Worm (Caenorhabditis elegans) whole organism, L4 larva: ENCODE measurements around the gene ugt-2.

Experiments used
- D1046.2 ChIP-seq: fragments of 200-800 bp; sonication (Bioruptor generic); IDR thresholded peaks from 2 replicates; pipeline ENCODE4 v1.3.6; 2022; ENCODE audit warnings: missing genetic modification characterization, missing compliant biosample characterization
- F10B5.3 ChIP-seq: sonication (generic microtip); optimal IDR thresholded peaks from 2 replicates; lab custom pipeline; 2016; ENCODE audit warnings: mild to moderate bottlenecking, missing genetic modification characterization, missing compliant biosample characterization
- F49E8.2 ChIP-seq: sonication (generic microtip); optimal IDR thresholded peaks from 2 replicates; lab custom pipeline; 2016; ENCODE audit warnings: missing compliant biosample characterization, mild to moderate bottlenecking, missing genetic modification characterization, borderline replicate concordance
- R02D3.7 ChIP-seq: fragments of 150-350 bp; sonication (generic microtip); optimal IDR thresholded peaks from 3 replicates; lab custom pipeline; 2014; ENCODE audit warnings: missing biosample characterization, missing genetic modification characterization
- T26A8.4 ChIP-seq: fragments of 200-800 bp; sonication (Bioruptor generic); IDR thresholded peaks from 2 replicates; pipeline ENCODE4 v1.3.6; 2022; ENCODE audit warnings: missing genetic modification characterization, missing compliant biosample characterization
- Y105C5A.15 ChIP-seq: fragments of 200-800 bp; sonication (Bioruptor generic); IDR thresholded peaks from 2 replicates; pipeline ENCODE4 v1.3.6; 2022; ENCODE audit warnings: missing genetic modification characterization, missing compliant biosample characterization
- Y5F2A.4 ChIP-seq: fragments of 200-800 bp; sonication (Bioruptor generic); optimal IDR thresholded peaks from 2 replicates; lab custom pipeline; 2018; ENCODE audit warnings: mild to moderate bottlenecking, missing genetic modification characterization, missing compliant biosample characterization
- ZK546.5 ChIP-seq, 2 experiments: sonication (generic microtip); optimal IDR thresholded peaks; 2 replicates each; lab custom pipeline; 2017; ENCODE audit warnings: missing biosample characterization in 2 of 2, missing genetic modification characterization in 2 of 2
- aha-1 ChIP-seq: fragments of 150-350 bp; peaks from one replicate; lab custom pipeline; 2014; ENCODE audit warnings: missing biosample characterization, missing genetic modification characterization
- arid-1 ChIP-seq: fragments of 200-800 bp; sonication (Bioruptor generic); conservative IDR thresholded peaks from 2 replicates; pipeline ENCODE4 v1.3.6; 2022; ENCODE audit warnings: missing genetic modification reagents, missing genetic modification characterization, missing compliant biosample characterization
- attf-4 ChIP-seq: sonication (generic microtip); optimal IDR thresholded peaks from 3 replicates; lab custom pipeline; 2017; ENCODE audit warnings: missing biosample characterization, missing genetic modification characterization
- ceh-20 ChIP-seq: fragments of 200-800 bp; sonication (Bioruptor generic); IDR thresholded peaks from 2 replicates; pipeline ENCODE4 v1.3.6; 2022; ENCODE audit warnings: missing genetic modification reagents, missing genetic modification characterization, missing compliant biosample characterization
- ceh-28 ChIP-seq: fragments of 150-350 bp; optimal IDR thresholded peaks from 2 replicates; lab custom pipeline; 2014; ENCODE audit warnings: missing biosample characterization, missing genetic modification reagents, missing genetic modification characterization
- ceh-44 ChIP-seq: fragments of 200-800 bp; sonication (Bioruptor generic); IDR thresholded peaks from 2 replicates; pipeline ENCODE4 v1.3.6; 2022; ENCODE audit warnings: missing genetic modification reagents, missing genetic modification characterization, missing compliant biosample characterization
- ceh-62 ChIP-seq: sonication (generic microtip); optimal IDR thresholded peaks from 2 replicates; lab custom pipeline; 2017; ENCODE audit warnings: missing biosample characterization, missing genetic modification characterization
- ces-1 ChIP-seq: fragments of 150-350 bp; sonication (generic microtip); optimal IDR thresholded peaks from 4 replicates; lab custom pipeline; 2014; ENCODE audit warnings: missing biosample characterization, missing genetic modification reagents, missing genetic modification characterization
- daf-16 ChIP-seq, 3 experiments: sonication (generic microtip); optimal IDR thresholded peaks; 2 replicates each; lab custom pipeline; 2016 to 2017; ENCODE audit warnings: missing genetic modification characterization in 3 of 3, missing genetic modification reagents in 3 of 3, mild to moderate bottlenecking in 2 of 3, missing compliant biosample characterization in 2 of 3, missing biosample characterization in 1 of 3, moderate library complexity in 1 of 3
- dmd-6 ChIP-seq: fragments of 200-800 bp; sonication (Bioruptor generic); IDR thresholded peaks from 2 replicates; pipeline ENCODE4 v1.3.6; 2022; ENCODE audit warnings: missing genetic modification reagents, missing genetic modification characterization, missing compliant biosample characterization
- dmd-9 ChIP-seq: fragments of 200-800 bp; sonication (Bioruptor generic); IDR thresholded peaks from 2 replicates; pipeline ENCODE4 v1.3.6; 2022; ENCODE audit warnings: missing genetic modification reagents, missing genetic modification characterization, missing compliant biosample characterization
- dpl-1 ChIP-seq: fragments of 150-350 bp; optimal IDR thresholded peaks from 2 replicates; lab custom pipeline; 2014; ENCODE audit warnings: missing biosample characterization, missing genetic modification reagents, missing genetic modification characterization
- duxl-1 ChIP-seq: sonication (generic microtip); optimal IDR thresholded peaks from 2 replicates; lab custom pipeline; 2016; ENCODE audit warnings: mild to moderate bottlenecking, missing genetic modification characterization, moderate library complexity, missing compliant biosample characterization; ENCODE audit not compliant: poor library complexity
- dve-1 ChIP-seq: sonication (generic microtip); optimal IDR thresholded peaks from 2 replicates; lab custom pipeline; 2017; ENCODE audit warnings: antibody characterized with exemption, mild to moderate bottlenecking, missing genetic modification characterization, missing compliant biosample characterization; ENCODE audit not compliant: insufficient read depth
- fos-1 ChIP-seq: fragments of 150-350 bp; optimal IDR thresholded peaks from 2 replicates; lab custom pipeline; 2014; ENCODE audit warnings: missing biosample characterization, missing genetic modification characterization
- gei-8 ChIP-seq: fragments of 200-800 bp; sonication (Bioruptor generic); optimal IDR thresholded peaks from 2 replicates; lab custom pipeline; 2018; ENCODE audit warnings: mild to moderate bottlenecking, missing genetic modification characterization, missing compliant biosample characterization
- hif-1 ChIP-seq, 2 experiments: sonication (generic microtip); optimal IDR thresholded peaks; 2 replicates each; lab custom pipeline; 2016 to 2017; ENCODE audit warnings: missing compliant biosample characterization in 2 of 2, missing genetic modification characterization in 2 of 2, missing genetic modification reagents in 2 of 2, missing genotype in 2 of 2, mild to moderate bottlenecking in 1 of 2
- hmg-1.1 ChIP-seq: fragments of 200-800 bp; sonication (Bioruptor generic); IDR thresholded peaks from 2 replicates; pipeline ENCODE4 v1.3.6; 2022; ENCODE audit warnings: missing genetic modification reagents, missing genetic modification characterization, missing compliant biosample characterization
- jun-1 ChIP-seq: fragments of 150-350 bp; optimal IDR thresholded peaks from 2 replicates; lab custom pipeline; 2014; ENCODE audit warnings: missing biosample characterization, missing genetic modification reagents, missing genetic modification characterization
- lin-15B ChIP-seq: fragments of 150-350 bp; sonication (generic microtip); optimal IDR thresholded peaks from 3 replicates; lab custom pipeline; 2014; ENCODE audit warnings: missing biosample characterization, missing genetic modification characterization
- madf-5 ChIP-seq, 2 experiments: fragments of 200-800 bp; sonication (Bioruptor generic); IDR thresholded peaks; 2 replicates each; pipeline ENCODE4 v1.3.6; 2022; ENCODE audit warnings: missing compliant biosample characterization in 2 of 2, missing genetic modification characterization in 2 of 2
- madf-9 ChIP-seq: fragments of 200-800 bp; sonication (Bioruptor generic); conservative IDR thresholded peaks from 2 replicates; pipeline ENCODE4 v1.3.6; 2022; ENCODE audit warnings: missing genetic modification reagents, missing genetic modification characterization, missing compliant biosample characterization
- mxl-2 ChIP-seq: fragments of 200-800 bp; sonication (Bioruptor generic); conservative IDR thresholded peaks from 2 replicates; pipeline ENCODE4 v1.3.6; 2022; ENCODE audit warnings: missing genetic modification reagents, missing genetic modification characterization, missing compliant biosample characterization
- nhr-102 ChIP-seq: sonication (generic microtip); optimal IDR thresholded peaks from 2 replicates; lab custom pipeline; 2016; ENCODE audit warnings: mild to moderate bottlenecking, missing genetic modification characterization, moderate library complexity, missing compliant biosample characterization
- nhr-25 ChIP-seq: sonication (generic microtip); optimal IDR thresholded peaks from 2 replicates; lab custom pipeline; 2017; ENCODE audit warnings: missing genetic modification characterization, mild to moderate bottlenecking, missing compliant biosample characterization, antibody characterized with exemption, moderate library complexity, borderline replicate concordance; ENCODE audit not compliant: insufficient read depth
- nhr-28 ChIP-seq: fragments of 150-350 bp; optimal IDR thresholded peaks from 2 replicates; lab custom pipeline; 2014; ENCODE audit warnings: missing biosample characterization, missing genetic modification characterization
- nhr-48 ChIP-seq: sonication (generic microtip); optimal IDR thresholded peaks from 2 replicates; lab custom pipeline; 2016; ENCODE audit warnings: mild to moderate bottlenecking, missing genetic modification characterization, missing compliant biosample characterization
- nhr-6 ChIP-seq: fragments of 150-350 bp; optimal IDR thresholded peaks from 2 replicates; lab custom pipeline; 2014; ENCODE audit warnings: missing biosample characterization, missing genetic modification characterization
- nhr-77 ChIP-seq: fragments of 150-350 bp; optimal IDR thresholded peaks from 2 replicates; lab custom pipeline; 2014; ENCODE audit warnings: missing biosample characterization, missing genetic modification characterization
- pha-4 ChIP-seq, 2 experiments: fragments of 150-350 bp in 1 of 2; fragments of 200-800 bp in 1 of 2; sonication (Bioruptor generic) in 1 of 2; IDR thresholded peaks in 1 of 2; optimal IDR thresholded peaks in 1 of 2; 2 replicates each; pipeline versions ENCODE4 v1.3.6 to Lab custom; 2014 to 2022; ENCODE audit warnings: missing genetic modification characterization in 2 of 2, missing genetic modification reagents in 2 of 2, missing biosample characterization in 1 of 2, missing compliant biosample characterization in 1 of 2
- pqm-1 ChIP-seq: sonication (generic microtip); optimal IDR thresholded peaks from 2 replicates; lab custom pipeline; 2017; ENCODE audit warnings: missing biosample characterization, missing genetic modification characterization
- sdz-12 ChIP-seq: fragments of 200-800 bp; sonication (Bioruptor generic); optimal IDR thresholded peaks from 2 replicates; lab custom pipeline; 2018; ENCODE audit warnings: mild to moderate bottlenecking, missing genetic modification characterization, missing compliant biosample characterization
- skn-1 ChIP-seq: fragments of 150-350 bp; optimal IDR thresholded peaks from 2 replicates; lab custom pipeline; 2014; ENCODE audit warnings: missing biosample characterization, missing genetic modification characterization
- snpc-4 ChIP-seq: fragments of 150-350 bp; optimal IDR thresholded peaks from 2 replicates; lab custom pipeline; 2014; ENCODE audit warnings: missing biosample characterization, missing genetic modification characterization
- spr-3 ChIP-seq: fragments of 200-800 bp; sonication (Bioruptor generic); optimal IDR thresholded peaks from 2 replicates; lab custom pipeline; 2018; ENCODE audit warnings: mild to moderate bottlenecking, missing genetic modification characterization, missing compliant biosample characterization
- tag-97 ChIP-seq: fragments of 200-800 bp; sonication (Bioruptor generic); IDR thresholded peaks from 2 replicates; pipeline ENCODE4 v1.3.6; 2022; ENCODE audit warnings: missing genetic modification characterization, missing compliant biosample characterization
- unc-130 ChIP-seq: sonication (generic microtip); optimal IDR thresholded peaks from 2 replicates; lab custom pipeline; 2016; ENCODE audit warnings: missing genetic modification reagents, missing genetic modification characterization, missing compliant biosample characterization
- unc-39 ChIP-seq: sonication (generic microtip); optimal IDR thresholded peaks from 2 replicates; lab custom pipeline; 2017; ENCODE audit warnings: missing biosample characterization, missing genetic modification characterization
- zfp-2 ChIP-seq: sonication (generic microtip); optimal IDR thresholded peaks from 2 replicates; lab custom pipeline; 2016; ENCODE audit warnings: mild to moderate bottlenecking, missing genetic modification characterization, missing compliant biosample characterization
- zip-11 ChIP-seq: fragments of 200-800 bp; sonication (Bioruptor generic); IDR thresholded peaks from 2 replicates; pipeline ENCODE4 v1.3.6; 2022; ENCODE audit warnings: missing genetic modification characterization, missing compliant biosample characterization
- zip-2 ChIP-seq: fragments of 150-350 bp; optimal IDR thresholded peaks from 2 replicates; lab custom pipeline; 2014; ENCODE audit warnings: missing biosample characterization, missing genetic modification characterization
- ztf-7 ChIP-seq: fragments of 150-350 bp; optimal IDR thresholded peaks from 2 replicates; lab custom pipeline; 2014; ENCODE audit warnings: missing biosample characterization, missing genetic modification characterization

The ugt-2 gene

ce11 chrV:10352928-10353427, 45.6 kb upstream of the ugt-2 start, which contains the start of gene nol-56 (continued):
- peak; percentile 64 for TF ChIP-seq unc-130
- TF ChIP-seq ztf-7, result peak; percentile 62
- TF ChIP-seq daf-16 (GFP tag; optimal IDR thresholded peaks at IDR 0.05; lab: Kevin White, UChicago), result peak in 1 of 2 experiments; percentile 4
- TF ChIP-seq daf-16 (tag; optimal IDR thresholded peaks at IDR 0.05; lab: Kevin White, UChicago), result peak; percentile 62
- TF ChIP-seq F10B5.3 (tag; lab: Kevin White, UChicago), result no peak
- TF ChIP-seq fos-1 (tag; lab: Kevin White, UChicago), result no peak
- no peak for TF ChIP-seq spr-3
- no peak for TF ChIP-seq sdz-12 (GFP tag; lab: Kevin White, UChicago)
- peak; percentile 71 for TF ChIP-seq nhr-77 (tag; lab: Kevin White, UChicago)
- peak; percentile 36 for TF ChIP-seq duxl-1 (tag; lab: Kevin White, UChicago)
- no peak for TF ChIP-seq arid-1 (GFP tag; lab: Robert Waterston, UW)
- no peak for TF ChIP-seq D1046.2 (GFP tag; lab: Robert Waterston, UW)
- peak; percentile 22 for TF ChIP-seq zfp-2 (tag; lab: Kevin White, UChicago)
- TF ChIP-seq attf-4, result no peak
- no peak for TF ChIP-seq ceh-44 (GFP tag; lab: Robert Waterston, UW)
- TF ChIP-seq pha-4 (GFP tag; IDR thresholded peaks at IDR 0.05; lab: Robert Waterston, UW), result peak; percentile 65; the same call in 1 of the 2 replicates
- TF ChIP-seq pha-4 (tag; optimal IDR thresholded peaks at IDR 0.05; lab: Kevin White, UChicago), result peak; percentile 32
- TF ChIP-seq dpl-1 (GFP tag; lab: Kevin White, UChicago), result peak; percentile 89
- TF ChIP-seq nhr-25 (tag; lab: Kevin White, UChicago), result peak; percentile 79
- no peak for TF ChIP-seq tag-97
- TF ChIP-seq zip-11 (GFP tag; lab: Robert Waterston, UW), result no peak
- TF ChIP-seq skn-1 (tag; lab: Kevin White, UChicago), result no peak
- no peak for TF ChIP-seq ces-1 (GFP tag; lab: Kevin White, UChicago)
- no peak for TF ChIP-seq unc-39
- no peak for TF ChIP-seq snpc-4 (tag; lab: Kevin White, UChicago)
- TF ChIP-seq ZK546.5 (tag; optimal IDR thresholded peaks at IDR 0.05; lab: Kevin White, UChicago), result peak in 1 of 2 experiments; percentile 24
- TF ChIP-seq nhr-48 (tag; lab: Kevin White, UChicago), result peak; percentile 27
- no peak for TF ChIP-seq R02D3.7 (tag; lab: Kevin White, UChicago)
- no peak for TF ChIP-seq madf-9 (GFP tag; lab: Robert Waterston, UW)
- peak; percentile 10 to 58 for TF ChIP-seq hif-1 (tag; optimal IDR thresholded peaks at IDR 0.05; lab: Kevin White, UChicago)
- no peak for TF ChIP-seq madf-5 (GFP tag; IDR thresholded peaks at IDR 0.05; lab: Robert Waterston, UW)
- TF ChIP-seq Y5F2A.4 (GFP tag; lab: Kevin White, UChicago), result no peak
- TF ChIP-seq pqm-1, result no peak
- TF ChIP-seq T26A8.4, result no peak
- no peak for TF ChIP-seq ceh-20 (GFP tag; lab: Robert Waterston, UW)
- peak; percentile 82 for TF ChIP-seq dve-1 (tag; lab: Kevin White, UChicago)
- TF ChIP-seq ceh-62 (tag; lab: Kevin White, UChicago), result no peak
- peak; percentile 80 for TF ChIP-seq dmd-6 (GFP tag; lab: Robert Waterston, UW)
- no peak for TF ChIP-seq gei-8 (GFP tag; lab: Kevin White, UChicago)
- TF ChIP-seq lin-15B (tag; lab: Kevin White, UChicago), result no peak
- no peak for TF ChIP-seq zip-2
- peak; percentile 34 for TF ChIP-seq nhr-102 (tag; lab: Kevin White, UChicago)
- no peak for TF ChIP-seq mxl-2
- peak; percentile 11 for TF ChIP-seq F49E8.2 (tag; lab: Kevin White, UChicago)
- 0 out of 2 replicates have a peak, but pooled peaks have one; percentile 57 for TF ChIP-seq dmd-9 (GFP tag; lab: Robert Waterston, UW)
- TF ChIP-seq nhr-6, result peak; percentile 62
- no peak for TF ChIP-seq jun-1 (tag; lab: Kevin White, UChicago)
- no peak for TF ChIP-seq aha-1 (tag; lab: Kevin White, UChicago)
- TF ChIP-seq ceh-28 (tag; lab: Kevin White, UChicago), result no peak
- TF ChIP-seq Y105C5A.15 (GFP tag; lab: Robert Waterston, UW), result no peak
- peak; percentile 68 for TF ChIP-seq hmg-1.1
- TF ChIP-seq nhr-28 (tag; lab: Kevin White, UChicago), result peak; percentile 60
